Fruit fly (Drosophila melanogaster) whole organism, prepupa: ENCODE results near the gene CG4328.

ENCODE experiments used
- Blimp-1 ChIP-seq: fragments of 200-800 bp; sonication (Bioruptor generic); optimal IDR thresholded peaks from 3 replicates; lab custom pipeline; 2017; ENCODE audit warnings: missing biosample characterization, missing genetic modification characterization, mild to moderate bottlenecking, moderate library complexity, missing genetic modification reagents
- CG10669 ChIP-seq: fragments of 200-800 bp; sonication (Bioruptor generic); optimal IDR thresholded peaks from 3 replicates; lab custom pipeline; 2018; ENCODE audit warnings: missing biosample characterization, mild to moderate bottlenecking, missing genetic modification characterization, moderate library complexity
- CG3032 ChIP-seq: fragments of 200-800 bp; optimal IDR thresholded peaks from 2 replicates; lab custom pipeline; 2019; ENCODE audit warnings: missing biosample characterization, mild to moderate bottlenecking, missing genetic modification characterization, moderate library complexity
- CG34406 ChIP-seq: fragments of 200-800 bp; sonication (Bioruptor generic); optimal IDR thresholded peaks from 3 replicates; lab custom pipeline; 2016; ENCODE audit warnings: missing biosample characterization, missing genetic modification characterization
- CG8119 ChIP-seq: fragments of 200-800 bp; sonication (Bioruptor generic); IDR thresholded peaks from 3 replicates; pipeline ENCODE4 v1.3.6; 2022; ENCODE audit warnings: missing biosample characterization, missing genetic modification characterization
- Ets96B ChIP-seq: fragments of 200-800 bp; optimal IDR thresholded peaks from 2 replicates; lab custom pipeline; 2019; ENCODE audit warnings: missing biosample characterization, mild to moderate bottlenecking, missing genetic modification characterization, moderate library complexity
- Hr39 ChIP-seq: fragments of 200-800 bp; sonication (Bioruptor generic); optimal IDR thresholded peaks from 2 replicates; lab custom pipeline; 2016; ENCODE audit warnings: missing biosample characterization, missing genetic modification characterization
- Hr4 ChIP-seq: fragments of 200-800 bp; sonication (Bioruptor generic); optimal IDR thresholded peaks from 3 replicates; lab custom pipeline; 2016; ENCODE audit warnings: missing biosample characterization, missing genetic modification characterization
- Smox ChIP-seq: fragments of 200-800 bp; sonication (Bioruptor generic); optimal IDR thresholded peaks from 3 replicates; lab custom pipeline; 2016; ENCODE audit warnings: missing biosample characterization, missing genetic modification characterization
- Sox14 ChIP-seq: fragments of 200-800 bp; sonication (Bioruptor generic); optimal IDR thresholded peaks from 3 replicates; lab custom pipeline; 2016; ENCODE audit warnings: missing biosample characterization, missing genetic modification characterization
- cyc ChIP-seq: fragments of 200-800 bp; sonication (Bioruptor generic); optimal IDR thresholded peaks from 3 replicates; lab custom pipeline; 2016; ENCODE audit warnings: missing biosample characterization, missing genetic modification characterization
- fd85E ChIP-seq: fragments of 200-800 bp; sonication (Bioruptor generic); optimal IDR thresholded peaks from 3 replicates; lab custom pipeline; 2016; ENCODE audit warnings: missing biosample characterization, missing genetic modification characterization
- svp ChIP-seq: fragments of 200-800 bp; sonication (Bioruptor generic); peaks from one replicate; lab custom pipeline; 2016; ENCODE audit warnings: missing biosample characterization, missing genetic modification characterization

DNA sequence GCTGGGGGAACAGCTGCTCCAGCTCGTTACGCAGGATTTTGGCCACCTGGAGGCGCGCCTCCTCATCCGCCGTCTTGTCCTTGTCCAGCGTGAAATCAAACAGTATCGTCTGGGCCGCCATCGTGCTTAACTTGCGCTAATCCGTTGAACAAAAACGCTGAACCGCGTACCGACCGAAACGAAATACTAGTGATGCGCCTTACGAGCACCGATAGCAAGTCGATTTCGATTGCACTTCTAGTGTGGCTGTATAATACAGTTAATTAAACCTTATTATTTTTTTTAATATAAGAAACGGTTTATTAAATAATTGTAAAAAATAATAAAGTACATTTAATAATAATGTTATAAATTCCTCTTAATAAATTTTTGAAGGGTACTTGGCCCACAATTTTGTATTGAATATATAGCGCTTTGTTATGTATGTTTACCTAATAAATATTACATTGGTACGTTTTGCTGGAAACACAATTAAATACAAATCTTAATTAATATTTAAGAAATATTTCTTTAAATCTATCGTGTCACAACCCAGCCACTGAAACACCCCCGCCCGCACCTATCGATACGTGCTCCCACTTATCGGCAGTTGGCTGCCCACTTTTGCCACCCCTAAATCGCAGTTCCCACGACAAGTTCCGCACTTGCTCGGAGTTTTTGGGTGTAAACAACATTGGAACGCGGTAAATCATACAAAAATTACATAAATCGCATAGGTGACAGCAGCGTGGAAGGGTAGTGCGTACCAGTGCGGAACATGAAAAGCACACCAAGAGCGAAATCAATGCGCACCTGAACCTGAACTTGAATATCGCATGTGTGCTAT is 18.7 kb downstream of the CG4328 start, which contains the start of the genes Sms and INPP5E:
- TF ChIP-seq CG8119 (GFP tag; lab: Robert Waterston, UW), result no peak
- no peak for TF ChIP-seq Ets96B
- peak; percentile 11 for TF ChIP-seq Sox14 (GFP tag; lab: Kevin White, UChicago)
- peak; percentile 4 for TF ChIP-seq CG10669
- TF ChIP-seq Hr4 (GFP tag; lab: Kevin White, UChicago), result peak; percentile 47
- TF ChIP-seq Smox, result peak; percentile 25
- TF ChIP-seq fd85E (GFP tag; lab: Kevin White, UChicago), result no peak
- no peak for TF ChIP-seq Blimp-1 (GFP tag; lab: Kevin White, UChicago)
- TF ChIP-seq CG34406 (GFP tag; lab: Kevin White, UChicago), result peak; percentile 56
- TF ChIP-seq cyc (GFP tag; lab: Kevin White, UChicago), result peak; percentile 38
- TF ChIP-seq CG3032 (tag; lab: Kevin White, UChicago), result peak; percentile 50
- peak; percentile 68 for TF ChIP-seq svp (GFP tag; lab: Kevin White, UChicago)
- TF ChIP-seq Hr39, result peak; percentile 34
